Worm (Caenorhabditis elegans): ENCODE data around the gene aat-1.

- TF ChIP-seq nhr-12 (tag; optimal IDR thresholded peaks at IDR 0.05) = no peak
- TF ChIP-seq nhr-23 (tag; optimal IDR thresholded peaks at IDR 0.05) = peak; percentile 86
- TF ChIP-seq elt-3 (tag; optimal IDR thresholded peaks at IDR 0.05) = no peak
- TF ChIP-seq mdl-1 (tag; optimal IDR thresholded peaks at IDR 0.05) = no peak
- no peak for TF ChIP-seq nhr-11 (tag; optimal IDR thresholded peaks at IDR 0.05)
- no peak for TF ChIP-seq unc-62 (GFP tag; optimal IDR thresholded peaks at IDR 0.05)
- TF ChIP-seq lin-15B (tag; optimal IDR thresholded peaks at IDR 0.05) = no peak
- TF ChIP-seq zag-1 (tag; optimal IDR thresholded peaks at IDR 0.05) = no peak
- no peak for TF ChIP-seq ama-1 (optimal IDR thresholded peaks at IDR 0.05)
- no peak for TF ChIP-seq skn-1 (tag; optimal IDR thresholded peaks at IDR 0.05)
These were observed 14.0 kb upstream of the aat-1 start for ce11 chrIV:9615511-9615910.
